Worm (Caenorhabditis elegans) whole organism, young adult: ENCODE data around the gene srd-4.

Experiments used
- Y53F4B.3 ChIP-seq: fragments of 200-800 bp; sonication (Bioruptor generic); IDR thresholded peaks from 2 replicates; pipeline ENCODE4 v1.3.6; 2022; ENCODE audit warnings: missing genetic modification reagents, missing genetic modification characterization, missing compliant biosample characterization
- Y79H2A.3 ChIP-seq: fragments of 200-800 bp; sonication (Bioruptor generic); conservative IDR thresholded peaks from 2 replicates; pipeline ENCODE4 v1.3.6; 2022; ENCODE audit warnings: missing genetic modification reagents, missing genetic modification characterization, missing compliant biosample characterization
- bed-1 ChIP-seq: fragments of 200-800 bp; sonication (Bioruptor generic); IDR thresholded peaks from 2 replicates; pipeline ENCODE4 v1.3.6; 2022; ENCODE audit warnings: missing genetic modification reagents, missing genetic modification characterization, missing compliant biosample characterization
- egrh-3 ChIP-seq: fragments of 200-800 bp; sonication (Bioruptor generic); IDR thresholded peaks from 2 replicates; pipeline ENCODE4 v1.3.6; 2022; ENCODE audit warnings: missing genetic modification reagents, missing genetic modification characterization, missing compliant biosample characterization
- madf-6 ChIP-seq: fragments of 200-800 bp; sonication (Bioruptor generic); IDR thresholded peaks from 2 replicates; pipeline ENCODE4 v1.3.6; 2022; ENCODE audit warnings: missing genetic modification reagents, missing genetic modification characterization, missing compliant biosample characterization
- madf-8 ChIP-seq: fragments of 200-800 bp; sonication (Bioruptor generic); conservative IDR thresholded peaks from 2 replicates; pipeline ENCODE4 v1.3.6; 2022; ENCODE audit warnings: missing genetic modification reagents, missing genetic modification characterization, missing compliant biosample characterization
- snpc-4 ChIP-seq, 5 experiments: fragments of 150-350 bp in 1 of 5; sonication (generic microtip) in 4 of 5; optimal IDR thresholded peaks; 2 replicates each; lab custom pipeline; 2014 to 2018; ENCODE audit warnings: missing genetic modification characterization in 5 of 5, missing biosample characterization in 3 of 5, antibody characterized with exemption in 2 of 5, mild to moderate bottlenecking in 2 of 5, missing compliant biosample characterization in 2 of 5, missing genotype in 2 of 5, moderate library complexity in 2 of 5, missing genetic modification reagents in 1 of 5

- TF ChIP-seq snpc-4 (GFP tag; optimal IDR thresholded peaks at IDR 0.05; lab: Kevin White, UChicago) (no peak), snpc-4 (tag; optimal IDR thresholded peaks at IDR 0.05; lab: Kevin White, UChicago) (no peak), madf-6 (GFP tag; lab: Robert Waterston, UW) (no peak), Y53F4B.3 (GFP tag; lab: Robert Waterston, UW) (no peak), madf-8 (GFP tag; lab: Robert Waterston, UW) (no peak), bed-1 (no peak), egrh-3 (GFP tag; lab: Robert Waterston, UW) (no peak), Y79H2A.3 (GFP tag; lab: Robert Waterston, UW) (no peak)
Measured at ce11 chrV:12167653-12168052, 17.1 kb upstream of the srd-4 start, which contains the start of gene col-37.
